Worm (Caenorhabditis elegans): Measurements from ENCODE around the gene F18A1.1.

- TF ChIP-seq dao-5 (tag; optimal IDR thresholded peaks at IDR 0.05) (no peak), him-1 (tag; optimal IDR thresholded peaks at IDR 0.05) (no peak)
Observed at ce11 chrII:7675752-7676151, 8.9 kb upstream of the F18A1.1 start.
